Fruit fly (Drosophila melanogaster): ENCODE data around the gene CG14304.

Gene CG14304

dm6 chr3R:18663525-18663924, 42.4 kb upstream of the CG14304 start, which contains the start of the genes Cpsf73 and Gos28 (continued):
- TF ChIP-seq kni (GFP tag; optimal IDR thresholded peaks at IDR 0.05) (no peak), CG6765 (GFP tag; optimal IDR thresholded peaks at IDR 0.05) (no peak), bowl (GFP tag; IDR thresholded peaks at IDR 0.05) (no peak), en (GFP tag; optimal IDR thresholded peaks at IDR 0.05) (no peak), CG4360 (GFP tag; IDR thresholded peaks at IDR 0.05) (no peak), pan (optimal IDR thresholded peaks at IDR 0.05) (no peak), pan (GFP tag; optimal IDR thresholded peaks at IDR 0.05 in 1 of 2, IDR thresholded peaks at IDR 0.05 in 1 of 2) (no peak), CG4404 (GFP tag; IDR thresholded peaks at IDR 0.05) (no peak), stc (GFP tag; IDR thresholded peaks at IDR 0.05) (no peak), CG7928 (GFP tag; optimal IDR thresholded peaks at IDR 0.05) (peak; percentile 78), Sin3A (optimal IDR thresholded peaks at IDR 0.05) (peak; percentile 90), fd102C (GFP tag; optimal IDR thresholded peaks at IDR 0.05) (no peak), CG7786 (GFP tag; optimal IDR thresholded peaks at IDR 0.05) (peak; percentile 3), CG18619 (GFP tag; optimal IDR thresholded peaks at IDR 0.05) (no peak), CG33213 (GFP tag; optimal IDR thresholded peaks at IDR 0.05) (peak; percentile 40), crol (GFP tag; IDR thresholded peaks at IDR 0.05) (peak; percentile 26; the same call in 1 of the 2 replicates), Six4 (GFP tag; optimal IDR thresholded peaks at IDR 0.05) (no peak), D19A (tag; optimal IDR thresholded peaks at IDR 0.05) (no peak), CG14860 (GFP tag; IDR thresholded peaks at IDR 0.05; ENCODE audit: partially characterized antibody) (no peak), CG6791 (GFP tag; IDR thresholded peaks at IDR 0.05; ENCODE audit: partially characterized antibody) (no peak), tna (GFP tag; IDR thresholded peaks at IDR 0.05; ENCODE audit: partially characterized antibody) (no peak), CG10462 (GFP tag; optimal IDR thresholded peaks at IDR 0.05) (no peak), slbo (GFP tag; IDR thresholded peaks at IDR 0.05) (peak; percentile 49), MTF-1 (GFP tag; optimal IDR thresholded peaks at IDR 0.05; ENCODE audit: borderline replicate concordance) (no peak), Xbp1 (GFP tag; optimal IDR thresholded peaks at IDR 0.05) (peak; percentile 6), gem (tag; optimal IDR thresholded peaks at IDR 0.05) (no peak), Camta (GFP tag; optimal IDR thresholded peaks at IDR 0.05) (peak; percentile 14), hbn (GFP tag; IDR thresholded peaks at IDR 0.05; ENCODE audit: partially characterized antibody) (no peak), HLH3B (GFP tag; IDR thresholded peaks at IDR 0.05) (no peak), CG6854 (GFP tag; optimal IDR thresholded peaks at IDR 0.05) (no peak), CoRest (tag; optimal IDR thresholded peaks at IDR 0.05) (peak; percentile 33), Taf1 (GFP tag; IDR thresholded peaks at IDR 0.05) (no peak), chn (GFP tag; optimal IDR thresholded peaks at IDR 0.05) (no peak), crp (GFP tag; optimal IDR thresholded peaks at IDR 0.05) (peak in 1 of 2 experiments; percentile 54), gsb (GFP tag; IDR thresholded peaks at IDR 0.05) (no peak), dm (GFP tag; optimal IDR thresholded peaks at IDR 0.05) (peak; percentile 25), CG18476 (GFP tag; optimal IDR thresholded peaks at IDR 0.05) (no peak), org-1 (GFP tag; optimal IDR thresholded peaks at IDR 0.05) (no peak), B-H1 (GFP tag; IDR thresholded peaks at IDR 0.05) (no peak), p53 (GFP tag; optimal IDR thresholded peaks at IDR 0.05) (no peak), MESR4 (GFP tag; optimal IDR thresholded peaks at IDR 0.05) (peak; percentile 81), CG3847 (GFP tag; IDR thresholded peaks at IDR 0.05) (peak; percentile 62), CG8478 (optimal IDR thresholded peaks at IDR 0.05) (no peak), pzg (GFP tag; optimal IDR thresholded peaks at IDR 0.05) (peak; percentile 65), Neu2 (GFP tag; optimal IDR thresholded peaks at IDR 0.05; ENCODE audit: borderline replicate concordance) (no peak), Rfx (GFP tag; IDR thresholded peaks at IDR 0.05) (peak; percentile 48; the same call in 1 of the 2 replicates), mirr (GFP tag; optimal IDR thresholded peaks at IDR 0.05) (no peak), CG16863 (GFP tag; optimal IDR thresholded peaks at IDR 0.05) (no peak), sna (GFP tag; IDR thresholded peaks at IDR 0.05; ENCODE audit: partially characterized antibody) (no peak), CG18599 (GFP tag; optimal IDR thresholded peaks at IDR 0.05) (no peak), kay (GFP tag; optimal IDR thresholded peaks at IDR 0.05) (peak; percentile 19), Xrp1 (GFP tag; IDR thresholded peaks at IDR 0.05) (peak; percentile 10; the same call in 1 of the 2 replicates)
